Fruit fly (Drosophila melanogaster) whole organism, embryonic: Measurements from ENCODE around the gene cue.
A peak's percentile ranks its signal among the peaks of the same experiment; 100 is the strongest.

Experiments used
- BEAF-32 ChIP-seq: fragments of 200-800 bp; sonication (Bioruptor generic); optimal IDR thresholded peaks from 3 replicates; lab custom pipeline; 2017; ENCODE audit warnings: missing biosample characterization, missing genetic modification characterization, mild to moderate bottlenecking, moderate library complexity, missing genetic modification reagents
- Bgb ChIP-seq: fragments of 200-800 bp; sonication (Bioruptor generic); IDR thresholded peaks from 2 replicates; pipeline ENCODE4 v1.3.6; 2022; ENCODE audit warnings: missing biosample characterization, missing genetic modification characterization; ENCODE audit not compliant: partially characterized antibody
- BtbVII ChIP-seq: fragments of 200-800 bp; sonication (Bioruptor generic); optimal IDR thresholded peaks from 3 replicates; lab custom pipeline; 2017; ENCODE audit warnings: missing biosample characterization, mild to moderate bottlenecking, missing genetic modification characterization
- CG11093 ChIP-seq: fragments of 200-800 bp; sonication (Bioruptor generic); IDR thresholded peaks from 3 replicates; pipeline ENCODE4 v1.3.6; 2022; ENCODE audit warnings: missing biosample characterization, missing genetic modification characterization
- CG11504 ChIP-seq: fragments of 200-800 bp; sonication (Bioruptor generic); optimal IDR thresholded peaks from 3 replicates; lab custom pipeline; 2019; ENCODE audit warnings: missing biosample characterization, mild to moderate bottlenecking, missing genetic modification characterization, moderate library complexity
- CG11560 ChIP-seq: fragments of 200-800 bp; sonication (Bioruptor generic); IDR thresholded peaks from 3 replicates; pipeline ENCODE4 v1.3.6; 2022; ENCODE audit warnings: missing biosample characterization, missing genetic modification characterization
- CG15011 ChIP-seq: fragments of 200-800 bp; sonication (Bioruptor generic); optimal IDR thresholded peaks from 3 replicates; lab custom pipeline; 2018; ENCODE audit warnings: missing biosample characterization, mild to moderate bottlenecking, missing genetic modification characterization
- CG1529 ChIP-seq: fragments of 200-800 bp; sonication (Bioruptor generic); optimal IDR thresholded peaks from 3 replicates; lab custom pipeline; 2018; ENCODE audit warnings: missing biosample characterization, missing genetic modification characterization
- CG1603 ChIP-seq: fragments of 200-800 bp; sonication (Bioruptor generic); optimal IDR thresholded peaks from 2 replicates; lab custom pipeline; 2019; ENCODE audit warnings: missing biosample characterization, mild to moderate bottlenecking, missing genetic modification characterization, moderate library complexity
- CG16813 ChIP-seq: fragments of 200-800 bp; sonication (Bioruptor generic); IDR thresholded peaks from 3 replicates; pipeline ENCODE4 v1.3.6; 2022; ENCODE audit warnings: missing biosample characterization, missing genetic modification characterization; ENCODE audit not compliant: partially characterized antibody
- CG3163 ChIP-seq: fragments of 200-800 bp; sonication (Bioruptor generic); optimal IDR thresholded peaks from 3 replicates; lab custom pipeline; 2016; ENCODE audit warnings: missing biosample characterization, missing genetic modification characterization
- CG32532 ChIP-seq: fragments of 200-800 bp; sonication (Bioruptor generic); IDR thresholded peaks from 2 replicates; pipeline ENCODE4 v1.3.6; 2022; ENCODE audit warnings: missing biosample characterization, missing genetic modification characterization
- CG32772 ChIP-seq: fragments of 200-800 bp; sonication (Bioruptor generic); IDR thresholded peaks from 2 replicates; pipeline ENCODE4 v1.3.6; 2022; ENCODE audit warnings: missing biosample characterization, missing genetic modification characterization
- CG33557 ChIP-seq: fragments of 200-800 bp; sonication (Bioruptor generic); optimal IDR thresholded peaks from 2 replicates; lab custom pipeline; 2019; ENCODE audit warnings: missing biosample characterization, mild to moderate bottlenecking, missing genetic modification characterization, moderate library complexity
- CG34224 ChIP-seq: fragments of 200-800 bp; sonication (Bioruptor generic); IDR thresholded peaks from 3 replicates; pipeline ENCODE4 v1.3.6; 2022; ENCODE audit warnings: missing biosample characterization, missing genetic modification characterization; ENCODE audit not compliant: partially characterized antibody
- CG4328 ChIP-seq: fragments of 200-800 bp; sonication (Bioruptor generic); optimal IDR thresholded peaks from 3 replicates; lab custom pipeline; 2017; ENCODE audit warnings: missing biosample characterization, missing genetic modification reagents, missing genetic modification characterization
- CG4854 ChIP-seq: fragments of 200-800 bp; sonication (Bioruptor generic); optimal IDR thresholded peaks from 2 replicates; lab custom pipeline; 2016; ENCODE audit warnings: missing biosample characterization, missing genetic modification characterization, inconsistent platforms
- CG7372 ChIP-seq: fragments of 200-800 bp; sonication (Bioruptor generic); IDR thresholded peaks from 2 replicates; pipeline ENCODE4 v1.3.6; 2022; ENCODE audit warnings: missing biosample characterization, missing genetic modification characterization
- CG9215 ChIP-seq: fragments of 200-800 bp; sonication (Bioruptor generic); IDR thresholded peaks from 2 replicates; pipeline ENCODE4 v1.3.6; 2022; ENCODE audit warnings: missing biosample characterization, missing genetic modification characterization
- CrebB ChIP-seq: fragments of 200-800 bp; sonication (Bioruptor generic); optimal IDR thresholded peaks from 3 replicates; lab custom pipeline; 2018; ENCODE audit warnings: missing biosample characterization, mild to moderate bottlenecking, missing genetic modification characterization
- Dip3 ChIP-seq: fragments of 200-800 bp; sonication (Bioruptor generic); optimal IDR thresholded peaks from 3 replicates; lab custom pipeline; 2016; ENCODE audit warnings: missing biosample characterization, missing genetic modification characterization
- Drgx ChIP-seq: fragments of 200-800 bp; sonication (Bioruptor generic); IDR thresholded peaks from 2 replicates; pipeline ENCODE4 v1.3.6; 2022; ENCODE audit warnings: missing biosample characterization, missing genetic modification characterization
- E2f2 ChIP-seq: fragments of 200-800 bp; sonication (Bioruptor generic); IDR thresholded peaks from 2 replicates; pipeline ENCODE4 v1.3.6; 2022; ENCODE audit warnings: missing biosample characterization, missing genetic modification characterization
- H15 ChIP-seq: fragments of 200-800 bp; sonication (Bioruptor generic); IDR thresholded peaks from 3 replicates; pipeline ENCODE4 v1.3.6; 2022; ENCODE audit warnings: missing biosample characterization, missing genetic modification characterization
- Lim3 ChIP-seq: fragments of 200-800 bp; sonication (Bioruptor generic); IDR thresholded peaks from 2 replicates; pipeline ENCODE4 v1.3.6; 2022; ENCODE audit warnings: missing biosample characterization, missing genetic modification characterization
- Nf-YA ChIP-seq: fragments of 200-800 bp; sonication (Bioruptor generic); IDR thresholded peaks from 2 replicates; pipeline ENCODE4 v1.3.6; 2022; ENCODE audit warnings: missing biosample characterization, missing genetic modification characterization
- ac ChIP-seq: fragments of 200-800 bp; sonication (Bioruptor generic); optimal IDR thresholded peaks from 3 replicates; lab custom pipeline; 2017; ENCODE audit warnings: missing biosample characterization, mild to moderate bottlenecking, missing genetic modification characterization
- ap ChIP-seq: fragments of 200-800 bp; sonication (Bioruptor generic); IDR thresholded peaks from 2 replicates; pipeline ENCODE4 v1.3.6; 2022; ENCODE audit warnings: missing biosample characterization, missing genetic modification characterization
- ase ChIP-seq: fragments of 200-800 bp; sonication (Bioruptor generic); IDR thresholded peaks from 3 replicates; pipeline ENCODE4 v1.3.6; 2022; ENCODE audit warnings: missing biosample characterization, missing genetic modification characterization
- bbx ChIP-seq: fragments of 200-800 bp; sonication (Bioruptor generic); IDR thresholded peaks from 2 replicates; pipeline ENCODE4 v1.3.6; 2022; ENCODE audit warnings: missing biosample characterization, missing genetic modification characterization; ENCODE audit not compliant: partially characterized antibody
- crc ChIP-seq: fragments of 200-800 bp; sonication (Bioruptor generic); optimal IDR thresholded peaks from 2 replicates; lab custom pipeline; 2016; ENCODE audit warnings: missing biosample characterization, missing genetic modification characterization
- fd96Cb ChIP-seq: fragments of 200-800 bp; sonication (Bioruptor generic); optimal IDR thresholded peaks from 2 replicates; lab custom pipeline; 2018; ENCODE audit warnings: missing biosample characterization, mild to moderate bottlenecking, missing genetic modification characterization, moderate library complexity
- fu2 ChIP-seq: fragments of 200-800 bp; sonication (Bioruptor generic); optimal IDR thresholded peaks from 2 replicates; lab custom pipeline; 2016; ENCODE audit warnings: missing biosample characterization, missing genetic modification characterization
- gsb-n ChIP-seq: fragments of 200-800 bp; sonication (Bioruptor generic); optimal IDR thresholded peaks from 3 replicates; lab custom pipeline; 2018; ENCODE audit warnings: missing biosample characterization, mild to moderate bottlenecking, missing genetic modification characterization
- hb ChIP-seq: fragments of 200-800 bp; sonication (Bioruptor generic); IDR thresholded peaks from 3 replicates; pipeline ENCODE4 v1.3.6; 2022; ENCODE audit warnings: missing biosample characterization, missing genetic modification characterization; ENCODE audit not compliant: partially characterized antibody
- inv ChIP-seq: fragments of 200-800 bp; sonication (Bioruptor generic); IDR thresholded peaks from 2 replicates; pipeline ENCODE4 v1.3.6; 2022; ENCODE audit warnings: missing biosample characterization, missing genetic modification characterization; ENCODE audit not compliant: partially characterized antibody
- kah ChIP-seq: fragments of 200-800 bp; sonication (Bioruptor generic); optimal IDR thresholded peaks from 2 replicates; lab custom pipeline; 2018; ENCODE audit warnings: missing biosample characterization, mild to moderate bottlenecking, missing genetic modification characterization
- knrl ChIP-seq: fragments of 200-800 bp; sonication (Bioruptor generic); IDR thresholded peaks from 3 replicates; pipeline ENCODE4 v1.3.6; 2022; ENCODE audit warnings: missing biosample characterization, missing genetic modification characterization; ENCODE audit not compliant: partially characterized antibody
- maf-S ChIP-seq: fragments of 200-800 bp; sonication (Bioruptor generic); optimal IDR thresholded peaks from 2 replicates; lab custom pipeline; 2016; ENCODE audit warnings: missing biosample characterization, missing genetic modification characterization
- prd ChIP-seq, 3 experiments: fragments of >200 bp in 2 of 3; fragments of 200-800 bp in 1 of 3; sonication (Bioruptor generic) in 1 of 3; optimal IDR thresholded peaks in 2 of 3; IDR thresholded peaks in 1 of 3; 2 replicates in 2 of 3; 3 replicates in 1 of 3; pipeline versions ENCODE4 v1.3.6 to Lab custom; 2017 to 2022; ENCODE audit warnings: missing biosample characterization in 1 of 3, missing genetic modification characterization in 1 of 3
- pros ChIP-seq: fragments of 200-800 bp; sonication (Bioruptor generic); optimal IDR thresholded peaks from 3 replicates; lab custom pipeline; 2019; ENCODE audit warnings: missing biosample characterization, mild to moderate bottlenecking, missing genetic modification characterization, moderate library complexity
- pzg ChIP-seq: fragments of 200-800 bp; sonication (Bioruptor generic); optimal IDR thresholded peaks from 3 replicates; lab custom pipeline; 2018; ENCODE audit warnings: missing biosample characterization, mild to moderate bottlenecking, missing genetic modification characterization, moderate library complexity
- scrt ChIP-seq: fragments of 200-800 bp; sonication (Bioruptor generic); optimal IDR thresholded peaks from 2 replicates; lab custom pipeline; 2018; ENCODE audit warnings: missing biosample characterization, mild to moderate bottlenecking, missing genetic modification characterization, moderate library complexity
- sug ChIP-seq: fragments of 200-800 bp; optimal IDR thresholded peaks from 2 replicates; lab custom pipeline; 2019; ENCODE audit warnings: missing biosample characterization, mild to moderate bottlenecking, missing genetic modification characterization, moderate library complexity
- tio ChIP-seq: fragments of 200-800 bp; sonication (Bioruptor generic); optimal IDR thresholded peaks from 2 replicates; lab custom pipeline; 2017; ENCODE audit warnings: missing biosample characterization, missing genetic modification characterization, inconsistent platforms
- tll ChIP-seq, 2 experiments: fragments of 200-800 bp in 1 of 2; fragments of >200 bp in 1 of 2; sonication (Bioruptor generic) in 1 of 2; optimal IDR thresholded peaks; 2 replicates each; lab custom pipeline; 2017 to 2019; ENCODE audit warnings: missing biosample characterization in 2 of 2, missing genetic modification characterization in 2 of 2, mild to moderate bottlenecking in 1 of 2, moderate library complexity in 1 of 2
- usp ChIP-seq: fragments of >200 bp; optimal IDR thresholded peaks from 2 replicates; lab custom pipeline; 2017; ENCODE audit warnings: missing biosample characterization, missing genetic modification characterization
- vnd ChIP-seq: fragments of 200-800 bp; sonication (Bioruptor generic); IDR thresholded peaks from 3 replicates; pipeline ENCODE4 v1.3.6; 2022; ENCODE audit warnings: missing biosample characterization, missing genetic modification characterization; ENCODE audit not compliant: partially characterized antibody

Gene cue

DNA sequence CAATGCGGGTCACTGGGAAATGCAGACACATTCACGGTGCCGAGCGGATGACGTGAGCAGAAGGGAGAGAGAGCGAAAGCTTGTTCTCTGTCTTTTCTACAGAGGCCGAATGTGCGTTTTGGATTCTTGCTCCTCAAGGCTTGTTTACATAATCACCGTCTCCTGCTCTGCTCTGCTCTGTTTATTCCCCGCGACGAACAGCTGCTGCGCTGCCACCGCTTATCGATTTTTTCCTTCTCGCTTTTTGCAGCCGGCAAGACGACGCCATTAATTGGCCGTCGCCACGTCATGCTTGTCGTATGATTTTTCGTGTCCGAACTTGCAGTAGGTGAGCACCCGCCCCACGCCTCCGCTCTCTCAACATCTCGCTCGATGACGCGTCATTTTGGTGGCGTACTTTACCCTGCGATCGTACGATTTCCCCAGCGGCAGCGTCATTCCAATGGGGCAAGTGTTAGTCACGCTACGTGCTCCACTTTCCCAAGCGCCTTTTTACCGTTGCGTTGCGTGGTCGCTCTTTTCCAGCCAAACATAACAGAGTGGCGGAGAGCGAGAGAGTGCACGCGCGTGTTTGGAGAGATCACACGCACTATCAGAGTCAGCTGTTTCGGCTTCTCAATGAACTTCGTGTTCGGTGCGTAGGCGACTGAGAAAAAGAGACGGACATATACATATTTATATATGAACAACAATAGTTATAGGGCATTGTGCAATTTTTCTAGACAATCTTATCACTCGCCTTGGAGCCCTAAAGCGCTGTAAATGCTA, 29.5 kb upstream of the cue start (continued):
- TF ChIP-seq fd96Cb (tag; lab: Kevin White, UChicago) (no peak), E2f2 (no peak), knrl (GFP tag; lab: Robert Waterston, UW) (no peak), scrt (GFP tag; lab: Kevin White, UChicago) (no peak), Drgx (GFP tag; lab: Robert Waterston, UW) (no peak), CG1529 (no peak), CG11504 (no peak), ac (GFP tag; lab: Kevin White, UChicago) (no peak), vnd (no peak), CG15011 (GFP tag; lab: Kevin White, UChicago) (no peak), ase (GFP tag; lab: Robert Waterston, UW) (no peak), CG1603 (tag; lab: Kevin White, UChicago) (no peak), Lim3 (GFP tag; lab: Robert Waterston, UW) (no peak), CG32772 (GFP tag; lab: Robert Waterston, UW) (no peak), Dip3 (GFP tag; lab: Kevin White, UChicago) (no peak), CG4328 (GFP tag; lab: Kevin White, UChicago) (no peak), hb (no peak), CG4854 (GFP tag; lab: Kevin White, UChicago) (no peak), ap (GFP tag; lab: Robert Waterston, UW) (no peak), inv (GFP tag; lab: Robert Waterston, UW) (no peak), H15 (no peak), sug (tag; lab: Kevin White, UChicago) (peak; percentile 5), kah (GFP tag; lab: Kevin White, UChicago) (peak; percentile 53), CG3163 (GFP tag; lab: Kevin White, UChicago) (no peak), Nf-YA (GFP tag; lab: Robert Waterston, UW) (no peak), fu2 (no peak), tll (GFP tag; optimal IDR thresholded peaks at IDR 0.05; lab: Kevin White, UChicago) (no peak), CG7372 (no peak), CG11560 (tag; lab: Robert Waterston, UW) (no peak), BtbVII (GFP tag; lab: Kevin White, UChicago) (no peak), CG32532 (GFP tag; lab: Robert Waterston, UW) (0 out of 2 replicates have a peak, but pooled peaks have one; percentile 4), crc (GFP tag; lab: Kevin White, UChicago) (no peak), Bgb (GFP tag; lab: Robert Waterston, UW) (no peak), CG16813 (GFP tag; lab: Robert Waterston, UW) (no peak), pros (GFP tag; lab: Kevin White, UChicago) (peak; percentile 79), usp (GFP tag; lab: Kevin White, UChicago) (no peak), CG9215 (no peak), maf-S (GFP tag; lab: Kevin White, UChicago) (no peak), BEAF-32 (GFP tag; lab: Kevin White, UChicago) (no peak), CG11093 (GFP tag; lab: Robert Waterston, UW) (no peak), gsb-n (peak; percentile 60), pzg (GFP tag; lab: Kevin White, UChicago) (no peak), bbx (GFP tag; lab: Robert Waterston, UW) (0 out of 2 replicates have a peak, but pooled peaks have one; percentile 6), CG34224 (GFP tag; lab: Robert Waterston, UW) (0 out of 3 replicates have a peak, but pooled peaks have one; percentile 21), CG33557 (GFP tag; lab: Kevin White, UChicago) (no peak), tio (GFP tag; lab: Kevin White, UChicago) (no peak), prd (optimal IDR thresholded peaks at IDR 0.05; lab: Kevin White, UChicago) (no peak), prd (GFP tag; IDR thresholded peaks at IDR 0.05; lab: Robert Waterston, UW) (no peak), CrebB (tag; lab: Kevin White, UChicago) (peak; percentile 15)
